Fruit fly (Drosophila melanogaster): ENCODE results near the gene CG7083.

Gene CG7083

dm6 chr3L:8318916-8319506 is 21.6 kb upstream of the CG7083 start, which contains the start of gene CG43059:
Gene CG43059, minus strand, starts transcription at chr3L:8318966.
- no peak for TF ChIP-seq CG5204 (GFP tag; optimal IDR thresholded peaks at IDR 0.05)
- no peak for TF ChIP-seq Clk (GFP tag; optimal IDR thresholded peaks at IDR 0.05)
- no peak for TF ChIP-seq CG11617 (GFP tag; optimal IDR thresholded peaks at IDR 0.05)
- TF ChIP-seq cnc (optimal IDR thresholded peaks at IDR 0.05), result no peak
- TF ChIP-seq Hr96 (GFP tag; optimal IDR thresholded peaks at IDR 0.05), result no peak
- TF ChIP-seq CG12768 (GFP tag; optimal IDR thresholded peaks at IDR 0.05), result no peak
- no peak for TF ChIP-seq kay (GFP tag; ENCODE audit: borderline replicate concordance)
- no peak for TF ChIP-seq Crg-1 (GFP tag; optimal IDR thresholded peaks at IDR 0.05)
- no peak for TF ChIP-seq CG14711 (tag; optimal IDR thresholded peaks at IDR 0.05)
- no peak for TF ChIP-seq CG7045 (GFP tag; optimal IDR thresholded peaks at IDR 0.05)
- no peak for TF ChIP-seq cic (GFP tag; optimal IDR thresholded peaks at IDR 0.05)
- TF ChIP-seq CG7101 (tag; optimal IDR thresholded peaks at IDR 0.05), result no peak
- TF ChIP-seq CG33017 (tag; optimal IDR thresholded peaks at IDR 0.05), result no peak
- TF ChIP-seq pad (GFP tag; optimal IDR thresholded peaks at IDR 0.05), result no peak
- no peak for TF ChIP-seq bab1 (GFP tag; optimal IDR thresholded peaks at IDR 0.05)
- no peak for TF ChIP-seq CG1620 (GFP tag; optimal IDR thresholded peaks at IDR 0.05)
- no peak for TF ChIP-seq ovo (GFP tag; optimal IDR thresholded peaks at IDR 0.05)

dm6 chr3L:8320105-8320813 is 20.3 kb upstream of the CG7083 start, which contains the start of gene CG13670:
Gene CG13670, plus strand, starts transcription at chr3L:8320763.
- TF ChIP-seq toe (GFP tag; optimal IDR thresholded peaks at IDR 0.05) (no peak), Hr96 (GFP tag; optimal IDR thresholded peaks at IDR 0.05) (no peak), ovo (GFP tag; optimal IDR thresholded peaks at IDR 0.05) (no peak), kay (GFP tag; ENCODE audit: borderline replicate concordance) (no peak), CG33017 (tag; optimal IDR thresholded peaks at IDR 0.05) (no peak), CG1620 (GFP tag; optimal IDR thresholded peaks at IDR 0.05) (no peak), bab1 (GFP tag; optimal IDR thresholded peaks at IDR 0.05) (no peak), Crg-1 (GFP tag; optimal IDR thresholded peaks at IDR 0.05) (no peak)

- no peak for TF ChIP-seq CG1620 (GFP tag; optimal IDR thresholded peaks at IDR 0.05)
Observed at dm6 chr3L:8323817-8324216, 16.8 kb upstream of the CG7083 start.

- no peak for TF ChIP-seq CG7101 (tag; optimal IDR thresholded peaks at IDR 0.05)
Observed at dm6 chr3L:8325559-8325958, 15.0 kb upstream of the CG7083 start, which contains the start of gene CG34461. Gene CG34461, plus strand, starts transcription at chr3L:8325859.

- TF ChIP-seq CG1620 (GFP tag; optimal IDR thresholded peaks at IDR 0.05), result no peak
- no peak for TF ChIP-seq CG12768 (GFP tag; optimal IDR thresholded peaks at IDR 0.05)
- TF ChIP-seq CG33017 (tag; optimal IDR thresholded peaks at IDR 0.05), result no peak
- TF ChIP-seq Clk (GFP tag; optimal IDR thresholded peaks at IDR 0.05), result no peak
- TF ChIP-seq pad (GFP tag; optimal IDR thresholded peaks at IDR 0.05), result no peak
- TF ChIP-seq CG7045 (GFP tag; optimal IDR thresholded peaks at IDR 0.05), result no peak
- TF ChIP-seq CG11617 (GFP tag; optimal IDR thresholded peaks at IDR 0.05), result no peak
- TF ChIP-seq CG5204 (GFP tag; optimal IDR thresholded peaks at IDR 0.05), result no peak
- TF ChIP-seq kay (GFP tag; ENCODE audit: borderline replicate concordance), result no peak
- no peak for TF ChIP-seq ovo (GFP tag; optimal IDR thresholded peaks at IDR 0.05)
- no peak for TF ChIP-seq CG14711 (tag; optimal IDR thresholded peaks at IDR 0.05)
Observed at dm6 chr3L:8328283-8328682, 12.3 kb upstream of the CG7083 start, which contains the start of gene CG34462. Gene CG34462, plus strand, starts transcription at chr3L:8328583.

- no peak for TF ChIP-seq CG7045 (GFP tag; optimal IDR thresholded peaks at IDR 0.05)
- TF ChIP-seq tj (GFP tag; optimal IDR thresholded peaks at IDR 0.05), result no peak
- no peak for TF ChIP-seq pad (GFP tag; optimal IDR thresholded peaks at IDR 0.05)
- TF ChIP-seq cnc (optimal IDR thresholded peaks at IDR 0.05), result no peak
- no peak for TF ChIP-seq bab1 (GFP tag; optimal IDR thresholded peaks at IDR 0.05)
- TF ChIP-seq CG7101 (tag; optimal IDR thresholded peaks at IDR 0.05), result no peak
- no peak for TF ChIP-seq ovo (GFP tag; optimal IDR thresholded peaks at IDR 0.05)
- no peak for TF ChIP-seq CG11617 (GFP tag; optimal IDR thresholded peaks at IDR 0.05)
- TF ChIP-seq CG5204 (GFP tag; optimal IDR thresholded peaks at IDR 0.05), result no peak
- no peak for TF ChIP-seq toe (GFP tag; optimal IDR thresholded peaks at IDR 0.05)
- TF ChIP-seq kay (GFP tag; ENCODE audit: borderline replicate concordance), result no peak
Observed at dm6 chr3L:8329005-8329404, 11.6 kb upstream of the CG7083 start.

- TF ChIP-seq CG5204 (GFP tag; optimal IDR thresholded peaks at IDR 0.05) (no peak), Hr96 (GFP tag; optimal IDR thresholded peaks at IDR 0.05) (no peak), Mnt (GFP tag; optimal IDR thresholded peaks at IDR 0.05) (no peak), bab1 (GFP tag; optimal IDR thresholded peaks at IDR 0.05) (no peak), Clk (GFP tag; optimal IDR thresholded peaks at IDR 0.05) (no peak), kay (GFP tag; ENCODE audit: borderline replicate concordance) (no peak), CG14711 (tag; optimal IDR thresholded peaks at IDR 0.05) (no peak), tj (GFP tag; optimal IDR thresholded peaks at IDR 0.05) (no peak), Crg-1 (GFP tag; optimal IDR thresholded peaks at IDR 0.05) (no peak), ovo (GFP tag; optimal IDR thresholded peaks at IDR 0.05) (no peak), CG33017 (tag; optimal IDR thresholded peaks at IDR 0.05) (no peak), cnc (optimal IDR thresholded peaks at IDR 0.05) (no peak)
Observed at dm6 chr3L:8331414-8331813, 9.2 kb upstream of the CG7083 start.

Measured in whole organism, adult.